Worm (Caenorhabditis elegans): ENCODE measurements around the gene R07B7.12.

- no peak for TF ChIP-seq nhr-237 (tag; optimal IDR thresholded peaks at IDR 0.05)
- no peak for TF ChIP-seq lin-39 (tag; optimal IDR thresholded peaks at IDR 0.05)
Measured at ce11 chrV:12080274-12080673, 8.6 kb upstream of the R07B7.12 start, which contains the start of gene R07B7.9.

Measured in whole organism, L3 larva.